Worm (Caenorhabditis elegans) whole organism, L3 larva: ENCODE measurements around the gene T02H6.1.

Source experiments
- ama-1 ChIP-seq: fragments of 150-350 bp; optimal IDR thresholded peaks from 2 replicates; lab custom pipeline; 2018
- elt-2 ChIP-seq: sonication (generic microtip); optimal IDR thresholded peaks from 2 replicates; lab custom pipeline; 2016; ENCODE audit warnings: missing genetic modification reagents, mild to moderate bottlenecking, missing genetic modification characterization, missing compliant biosample characterization
- elt-3 ChIP-seq, 3 experiments: fragments of 150-350 bp in 1 of 3; sonication (generic microtip) in 2 of 3; optimal IDR thresholded peaks; 2 replicates in 2 of 3; 4 replicates in 1 of 3; lab custom pipeline; 2014 to 2017; ENCODE audit warnings: missing biosample characterization in 3 of 3, missing genetic modification characterization in 3 of 3
- lin-39 ChIP-seq: fragments of 150-350 bp; optimal IDR thresholded peaks from 2 replicates; lab custom pipeline; 2018; ENCODE audit warnings: missing biosample characterization, missing genetic modification reagents, missing genetic modification characterization
- mdl-1 ChIP-seq: fragments of 150-350 bp; optimal IDR thresholded peaks from 2 replicates; lab custom pipeline; 2014; ENCODE audit warnings: missing biosample characterization, missing genetic modification characterization
- nhr-77 ChIP-seq: fragments of 150-350 bp; optimal IDR thresholded peaks from 2 replicates; lab custom pipeline; 2014; ENCODE audit warnings: missing biosample characterization, missing genetic modification characterization
- tbx-2 ChIP-seq: sonication (generic microtip); optimal IDR thresholded peaks from 2 replicates; lab custom pipeline; 2016; ENCODE audit warnings: mild to moderate bottlenecking, missing genetic modification characterization, missing compliant biosample characterization
- unc-62 ChIP-seq: fragments of 150-350 bp; sonication (generic microtip); optimal IDR thresholded peaks from 4 replicates; lab custom pipeline; 2014; ENCODE audit warnings: missing biosample characterization, missing genetic modification reagents, missing genetic modification characterization
- ztf-4 ChIP-seq: fragments of 150-350 bp; optimal IDR thresholded peaks from 2 replicates; lab custom pipeline; 2014; ENCODE audit warnings: missing biosample characterization, missing genetic modification characterization

ce11 chrII:756161-756560, 47.0 kb downstream of the T02H6.1 start:
- no peak for TF ChIP-seq tbx-2 (tag; lab: Kevin White, UChicago)
- no peak for TF ChIP-seq lin-39 (tag; lab: Kevin White, UChicago)
- TF ChIP-seq elt-2 (tag; lab: Kevin White, UChicago), result no peak
- no peak for TF ChIP-seq ztf-4 (tag; lab: Kevin White, UChicago)
- no peak for TF ChIP-seq ama-1 (lab: Kevin White, UChicago)
- no peak for TF ChIP-seq unc-62
- no peak for TF ChIP-seq mdl-1 (tag; lab: Kevin White, UChicago)
- TF ChIP-seq nhr-77 (tag; lab: Kevin White, UChicago), result no peak
- no peak for TF ChIP-seq elt-3 (tag; optimal IDR thresholded peaks at IDR 0.05; lab: Kevin White, UChicago)
